Worm (Caenorhabditis elegans) whole organism, mixed stage, embryonic: Measurements from ENCODE around the gene srh-147.

Experiments used
- blmp-1 ChIP-seq: fragments of 150-350 bp; optimal IDR thresholded peaks from 2 replicates; lab custom pipeline; 2014; ENCODE audit warnings: missing biosample characterization, missing genetic modification characterization
- ceh-43 ChIP-seq: fragments of 200-800 bp; sonication (Bioruptor generic); optimal IDR thresholded peaks from 2 replicates; lab custom pipeline; 2018; ENCODE audit warnings: mild to moderate bottlenecking, missing genetic modification characterization, moderate library complexity, missing compliant biosample characterization
- drap-1 ChIP-seq: fragments of 200-800 bp; sonication (Bioruptor generic); optimal IDR thresholded peaks from 3 replicates; lab custom pipeline; 2018; ENCODE audit warnings: mild to moderate bottlenecking, missing genetic modification characterization, missing compliant biosample characterization
- elt-1 ChIP-seq: sonication (generic microtip); optimal IDR thresholded peaks from 2 replicates; lab custom pipeline; 2017; ENCODE audit warnings: missing genetic modification characterization, mild to moderate bottlenecking, missing compliant biosample characterization, antibody characterized with exemption, moderate library complexity, borderline replicate concordance; ENCODE audit not compliant: insufficient read depth
- elt-3 ChIP-seq: fragments of 150-350 bp; optimal IDR thresholded peaks from 2 replicates; lab custom pipeline; 2014; ENCODE audit warnings: missing biosample characterization, missing genetic modification characterization
- mep-1 ChIP-seq: fragments of 150-350 bp; optimal IDR thresholded peaks from 2 replicates; lab custom pipeline; 2017; ENCODE audit warnings: missing biosample characterization, missing genetic modification reagents, missing genetic modification characterization, inconsistent platforms
- nhr-12 ChIP-seq: fragments of 150-350 bp; optimal IDR thresholded peaks from 2 replicates; lab custom pipeline; 2014; ENCODE audit warnings: missing biosample characterization, missing genetic modification characterization
- nhr-28 ChIP-seq: fragments of 150-350 bp; optimal IDR thresholded peaks from 2 replicates; lab custom pipeline; 2014; ENCODE audit warnings: missing biosample characterization, missing genetic modification characterization
- nhr-76 ChIP-seq: sonication (generic microtip); optimal IDR thresholded peaks from 2 replicates; lab custom pipeline; 2017; ENCODE audit warnings: missing biosample characterization, missing genetic modification characterization
- pha-4 ChIP-seq: fragments of 150-350 bp; optimal IDR thresholded peaks from 2 replicates; lab custom pipeline; 2018; ENCODE audit warnings: missing biosample characterization, missing genetic modification reagents, missing genetic modification characterization
- snpc-4 ChIP-seq: fragments of 150-350 bp; optimal IDR thresholded peaks from 2 replicates; lab custom pipeline; 2014; ENCODE audit warnings: missing biosample characterization, missing genetic modification characterization
- unc-39 ChIP-seq: fragments of 150-350 bp; optimal IDR thresholded peaks from 2 replicates; lab custom pipeline; 2014; ENCODE audit warnings: missing biosample characterization, missing genetic modification characterization
- unc-62 ChIP-seq: fragments of 150-350 bp; optimal IDR thresholded peaks from 2 replicates; lab custom pipeline; 2014; ENCODE audit warnings: missing biosample characterization, missing genetic modification reagents, missing genetic modification characterization
- ztf-11 ChIP-seq: fragments of 150-350 bp; optimal IDR thresholded peaks from 2 replicates; lab custom pipeline; 2014; ENCODE audit warnings: missing biosample characterization, missing genetic modification characterization

ce11 chrV:15831586-15831985 lies 18.5 kb downstream of the srh-147 start, which contains the start of gene srbc-56:
- TF ChIP-seq ceh-43 (GFP tag; lab: Kevin White, UChicago) (no peak), nhr-76 (tag; lab: Kevin White, UChicago) (no peak), elt-1 (tag; lab: Kevin White, UChicago) (no peak), nhr-28 (tag; lab: Kevin White, UChicago) (no peak), blmp-1 (tag; lab: Kevin White, UChicago) (no peak), unc-39 (tag; lab: Kevin White, UChicago) (no peak), ztf-11 (tag; lab: Kevin White, UChicago) (no peak), drap-1 (GFP tag; lab: Kevin White, UChicago) (no peak), snpc-4 (tag; lab: Kevin White, UChicago) (no peak), pha-4 (no peak), unc-62 (GFP tag; lab: Kevin White, UChicago) (no peak), mep-1 (no peak), elt-3 (no peak), nhr-12 (no peak)
